Worm (Caenorhabditis elegans) whole organism, L4 larva: Measurements from ENCODE around the gene Y55F3AM.13.

Source experiments
- F10B5.3 ChIP-seq: sonication (generic microtip); optimal IDR thresholded peaks from 2 replicates; lab custom pipeline; 2016; ENCODE audit warnings: mild to moderate bottlenecking, missing genetic modification characterization, missing compliant biosample characterization
- F37D6.2 ChIP-seq: sonication (generic microtip); optimal IDR thresholded peaks from 2 replicates; lab custom pipeline; 2016; ENCODE audit warnings: mild to moderate bottlenecking, missing genetic modification characterization, missing compliant biosample characterization
- R02D3.7 ChIP-seq: fragments of 150-350 bp; sonication (generic microtip); optimal IDR thresholded peaks from 3 replicates; lab custom pipeline; 2014; ENCODE audit warnings: missing biosample characterization, missing genetic modification characterization
- T20F7.1 ChIP-seq: fragments of 200-800 bp; sonication (Bioruptor generic); optimal IDR thresholded peaks from 2 replicates; lab custom pipeline; 2018; ENCODE audit warnings: mild to moderate bottlenecking, missing genetic modification characterization, missing compliant biosample characterization
- T26A8.4 ChIP-seq: fragments of 200-800 bp; sonication (Bioruptor generic); IDR thresholded peaks from 2 replicates; pipeline ENCODE4 v1.3.6; 2022; ENCODE audit warnings: missing genetic modification characterization, missing compliant biosample characterization
- Y75B8A.6 ChIP-seq: fragments of 200-800 bp; sonication (Bioruptor generic); IDR thresholded peaks from 2 replicates; pipeline ENCODE4 v1.3.6; 2022; ENCODE audit warnings: missing genetic modification reagents, missing genetic modification characterization, missing compliant biosample characterization
- aha-1 ChIP-seq: fragments of 150-350 bp; peaks from one replicate; lab custom pipeline; 2014; ENCODE audit warnings: missing biosample characterization, missing genetic modification characterization
- aly-2 ChIP-seq: sonication (generic microtip); optimal IDR thresholded peaks from 2 replicates; lab custom pipeline; 2018; ENCODE audit warnings: missing biosample characterization, missing genetic modification characterization
- ceh-20 ChIP-seq: fragments of 200-800 bp; sonication (Bioruptor generic); IDR thresholded peaks from 2 replicates; pipeline ENCODE4 v1.3.6; 2022; ENCODE audit warnings: missing genetic modification reagents, missing genetic modification characterization, missing compliant biosample characterization
- ceh-32 ChIP-seq: sonication (generic microtip); optimal IDR thresholded peaks from 2 replicates; lab custom pipeline; 2016; ENCODE audit warnings: mild to moderate bottlenecking, missing genetic modification characterization, missing compliant biosample characterization; ENCODE audit not compliant: poor library complexity
- ceh-44 ChIP-seq: fragments of 200-800 bp; sonication (Bioruptor generic); IDR thresholded peaks from 2 replicates; pipeline ENCODE4 v1.3.6; 2022; ENCODE audit warnings: missing genetic modification reagents, missing genetic modification characterization, missing compliant biosample characterization
- ceh-82 ChIP-seq: sonication (generic microtip); optimal IDR thresholded peaks from 2 replicates; lab custom pipeline; 2017; ENCODE audit warnings: missing biosample characterization, missing genetic modification characterization
- ctbp-1 ChIP-seq: fragments of 200-800 bp; sonication (Bioruptor generic); IDR thresholded peaks from 2 replicates; pipeline ENCODE4 v1.3.6; 2022; ENCODE audit warnings: missing genetic modification reagents, missing genetic modification characterization, missing compliant biosample characterization
- daf-12 ChIP-seq: fragments of 150-350 bp; optimal IDR thresholded peaks from 2 replicates; lab custom pipeline; 2014; ENCODE audit warnings: missing biosample characterization, missing genetic modification reagents, missing genetic modification characterization
- daf-16 ChIP-seq, 3 experiments: sonication (generic microtip); optimal IDR thresholded peaks; 2 replicates each; lab custom pipeline; 2016 to 2017; ENCODE audit warnings: missing genetic modification characterization in 3 of 3, missing genetic modification reagents in 3 of 3, mild to moderate bottlenecking in 2 of 3, missing compliant biosample characterization in 2 of 3, missing biosample characterization in 1 of 3, moderate library complexity in 1 of 3
- dmd-8 ChIP-seq: fragments of 200-800 bp; sonication (Bioruptor generic); IDR thresholded peaks from 2 replicates; pipeline ENCODE4 v1.3.6; 2022; ENCODE audit warnings: missing genetic modification characterization, missing compliant biosample characterization
- dpl-1 ChIP-seq: fragments of 150-350 bp; optimal IDR thresholded peaks from 2 replicates; lab custom pipeline; 2014; ENCODE audit warnings: missing biosample characterization, missing genetic modification reagents, missing genetic modification characterization
- duxl-1 ChIP-seq: sonication (generic microtip); optimal IDR thresholded peaks from 2 replicates; lab custom pipeline; 2016; ENCODE audit warnings: mild to moderate bottlenecking, missing genetic modification characterization, moderate library complexity, missing compliant biosample characterization; ENCODE audit not compliant: poor library complexity
- dve-1 ChIP-seq: sonication (generic microtip); optimal IDR thresholded peaks from 2 replicates; lab custom pipeline; 2017; ENCODE audit warnings: antibody characterized with exemption, mild to moderate bottlenecking, missing genetic modification characterization, missing compliant biosample characterization; ENCODE audit not compliant: insufficient read depth
- egl-27 ChIP-seq: sonication (generic microtip); optimal IDR thresholded peaks from 3 replicates; lab custom pipeline; 2017; ENCODE audit warnings: missing biosample characterization, missing genetic modification reagents, missing genetic modification characterization
- fkh-10 ChIP-seq: fragments of 150-350 bp; optimal IDR thresholded peaks from 2 replicates; lab custom pipeline; 2014; ENCODE audit warnings: missing biosample characterization, missing genetic modification reagents, missing genetic modification characterization
- fos-1 ChIP-seq: fragments of 150-350 bp; optimal IDR thresholded peaks from 2 replicates; lab custom pipeline; 2014; ENCODE audit warnings: missing biosample characterization, missing genetic modification characterization
- hif-1 ChIP-seq, 2 experiments: sonication (generic microtip); optimal IDR thresholded peaks; 2 replicates each; lab custom pipeline; 2016 to 2017; ENCODE audit warnings: missing compliant biosample characterization in 2 of 2, missing genetic modification characterization in 2 of 2, missing genetic modification reagents in 2 of 2, missing genotype in 2 of 2, mild to moderate bottlenecking in 1 of 2
- hlh-11 ChIP-seq: fragments of 200-800 bp; sonication (Bioruptor generic); optimal IDR thresholded peaks from 2 replicates; lab custom pipeline; 2018; ENCODE audit warnings: mild to moderate bottlenecking, missing genetic modification characterization, missing compliant biosample characterization
- jun-1 ChIP-seq: fragments of 150-350 bp; optimal IDR thresholded peaks from 2 replicates; lab custom pipeline; 2014; ENCODE audit warnings: missing biosample characterization, missing genetic modification reagents, missing genetic modification characterization
- lin-1 ChIP-seq: fragments of 200-800 bp; sonication (Bioruptor generic); IDR thresholded peaks from 2 replicates; pipeline ENCODE4 v1.3.6; 2022; ENCODE audit warnings: missing genetic modification reagents, missing genetic modification characterization, missing compliant biosample characterization
- lin-38 ChIP-seq: fragments of 200-800 bp; sonication (Bioruptor generic); IDR thresholded peaks from 2 replicates; pipeline ENCODE4 v1.3.6; 2022; ENCODE audit warnings: missing genetic modification reagents, missing genetic modification characterization, missing compliant biosample characterization
- lsy-2 ChIP-seq, 2 experiments: fragments of 150-350 bp in 1 of 2; sonication (generic microtip) in 1 of 2; optimal IDR thresholded peaks; 2 replicates each; lab custom pipeline; 2014 to 2017; ENCODE audit warnings: missing biosample characterization in 2 of 2, missing genetic modification characterization in 2 of 2
- madf-9 ChIP-seq: fragments of 200-800 bp; sonication (Bioruptor generic); conservative IDR thresholded peaks from 2 replicates; pipeline ENCODE4 v1.3.6; 2022; ENCODE audit warnings: missing genetic modification reagents, missing genetic modification characterization, missing compliant biosample characterization
- mep-1 ChIP-seq: fragments of 150-350 bp; sonication (generic microtip); optimal IDR thresholded peaks from 3 replicates; lab custom pipeline; 2014; ENCODE audit warnings: missing biosample characterization, missing genetic modification characterization
- mes-2 ChIP-seq: sonication (generic microtip); optimal IDR thresholded peaks from 2 replicates; lab custom pipeline; 2016; ENCODE audit warnings: missing genotype, mild to moderate bottlenecking, missing genetic modification characterization, missing compliant biosample characterization; ENCODE audit not compliant: poor library complexity, severe bottlenecking
- nhr-102 ChIP-seq: sonication (generic microtip); optimal IDR thresholded peaks from 2 replicates; lab custom pipeline; 2016; ENCODE audit warnings: mild to moderate bottlenecking, missing genetic modification characterization, moderate library complexity, missing compliant biosample characterization
- nhr-42 ChIP-seq: fragments of 200-800 bp; sonication (Bioruptor generic); IDR thresholded peaks from 2 replicates; pipeline ENCODE4 v1.3.6; 2022; ENCODE audit warnings: missing genetic modification characterization, missing compliant biosample characterization
- nhr-48 ChIP-seq: sonication (generic microtip); optimal IDR thresholded peaks from 2 replicates; lab custom pipeline; 2016; ENCODE audit warnings: mild to moderate bottlenecking, missing genetic modification characterization, missing compliant biosample characterization
- nhr-6 ChIP-seq: fragments of 150-350 bp; optimal IDR thresholded peaks from 2 replicates; lab custom pipeline; 2014; ENCODE audit warnings: missing biosample characterization, missing genetic modification characterization
- pha-4 ChIP-seq, 2 experiments: fragments of 150-350 bp in 1 of 2; fragments of 200-800 bp in 1 of 2; sonication (Bioruptor generic) in 1 of 2; IDR thresholded peaks in 1 of 2; optimal IDR thresholded peaks in 1 of 2; 2 replicates each; pipeline versions ENCODE4 v1.3.6 to Lab custom; 2014 to 2022; ENCODE audit warnings: missing genetic modification characterization in 2 of 2, missing genetic modification reagents in 2 of 2, missing biosample characterization in 1 of 2, missing compliant biosample characterization in 1 of 2
- pqm-1 ChIP-seq: sonication (generic microtip); optimal IDR thresholded peaks from 2 replicates; lab custom pipeline; 2017; ENCODE audit warnings: missing biosample characterization, missing genetic modification characterization
- rbr-2 ChIP-seq: sonication (generic microtip); optimal IDR thresholded peaks from 2 replicates; lab custom pipeline; 2016; ENCODE audit warnings: missing genotype, missing genetic modification characterization, missing compliant biosample characterization
- saeg-2 ChIP-seq: fragments of 200-800 bp; sonication (Bioruptor generic); IDR thresholded peaks from 2 replicates; pipeline ENCODE4 v1.3.6; 2022; ENCODE audit warnings: missing genetic modification reagents, missing genetic modification characterization, missing compliant biosample characterization
- sdz-12 ChIP-seq: fragments of 200-800 bp; sonication (Bioruptor generic); optimal IDR thresholded peaks from 2 replicates; lab custom pipeline; 2018; ENCODE audit warnings: mild to moderate bottlenecking, missing genetic modification characterization, missing compliant biosample characterization
- set-16 ChIP-seq: fragments of 200-800 bp; sonication (Bioruptor generic); IDR thresholded peaks from 2 replicates; pipeline ENCODE4 v1.3.6; 2022; ENCODE audit warnings: missing genetic modification reagents, missing genetic modification characterization, missing compliant biosample characterization
- snpc-1.2 ChIP-seq: fragments of 200-800 bp; sonication (Bioruptor generic); IDR thresholded peaks from 2 replicates; pipeline ENCODE4 v1.3.6; 2022; ENCODE audit warnings: missing genetic modification reagents, missing genetic modification characterization, missing compliant biosample characterization
- spr-1 ChIP-seq: sonication (generic microtip); optimal IDR thresholded peaks from 2 replicates; lab custom pipeline; 2016; ENCODE audit warnings: mild to moderate bottlenecking, missing genetic modification characterization, missing compliant biosample characterization
- zag-1 ChIP-seq: fragments of 150-350 bp; optimal IDR thresholded peaks from 2 replicates; lab custom pipeline; 2014; ENCODE audit warnings: missing biosample characterization, missing genetic modification characterization

The Y55F3AM.13 gene

ce11 chrIV:1070383-1070782 is 14.3 kb upstream of the Y55F3AM.13 start (continued):
- TF ChIP-seq T26A8.4 (GFP tag; lab: Robert Waterston, UW) = peak; percentile 88
- peak; percentile 52 for TF ChIP-seq nhr-6
- no peak for TF ChIP-seq ceh-82 (tag; lab: Kevin White, UChicago)
- no peak for TF ChIP-seq T20F7.1 (GFP tag; lab: Kevin White, UChicago)
- TF ChIP-seq daf-12 (tag; lab: Kevin White, UChicago) = no peak
- TF ChIP-seq daf-16 (GFP tag; optimal IDR thresholded peaks at IDR 0.05; lab: Kevin White, UChicago) = peak in 1 of 2 experiments; percentile 86
- peak; percentile 89 for TF ChIP-seq daf-16 (tag; optimal IDR thresholded peaks at IDR 0.05; lab: Kevin White, UChicago)
- TF ChIP-seq duxl-1 = peak; percentile 17
- peak; percentile 56 for TF ChIP-seq dpl-1 (GFP tag; lab: Kevin White, UChicago)
- peak; percentile 84 for TF ChIP-seq mep-1 (tag; lab: Kevin White, UChicago)
- no peak for TF ChIP-seq dmd-8 (GFP tag; lab: Robert Waterston, UW)
- peak; percentile 86 for TF ChIP-seq ctbp-1
- TF ChIP-seq jun-1 (tag; lab: Kevin White, UChicago) = no peak
- TF ChIP-seq fos-1 = no peak
- TF ChIP-seq aly-2 (tag; lab: Kevin White, UChicago) = no peak
- TF ChIP-seq madf-9 = 0 out of 2 replicates have a peak, but pooled peaks have one; percentile 26
- peak; percentile 95 for TF ChIP-seq set-16 (GFP tag; lab: Robert Waterston, UW)
- TF ChIP-seq zag-1 (tag; lab: Kevin White, UChicago) = peak; percentile 43
- TF ChIP-seq saeg-2 = peak; percentile 88
- TF ChIP-seq pqm-1 (tag; lab: Kevin White, UChicago) = peak; percentile 11
- peak; percentile 81 for TF ChIP-seq nhr-102 (tag; lab: Kevin White, UChicago)
- peak; percentile 86 for TF ChIP-seq nhr-48
- TF ChIP-seq nhr-42 = peak; percentile 81
- peak; percentile 76 to 83 for TF ChIP-seq lsy-2 (tag; optimal IDR thresholded peaks at IDR 0.05; lab: Kevin White, UChicago)
- TF ChIP-seq hif-1 (tag; optimal IDR thresholded peaks at IDR 0.05; lab: Kevin White, UChicago) = peak; percentile 2 to 89
- TF ChIP-seq F37D6.2 (tag; lab: Kevin White, UChicago) = peak; percentile 81
- peak; percentile 97 for TF ChIP-seq fkh-10 (GFP tag; lab: Kevin White, UChicago)
- TF ChIP-seq spr-1 (tag; lab: Kevin White, UChicago) = peak; percentile 61
- TF ChIP-seq egl-27 (tag; lab: Kevin White, UChicago) = no peak
- no peak for TF ChIP-seq R02D3.7 (tag; lab: Kevin White, UChicago)
- peak; percentile 46 for TF ChIP-seq F10B5.3 (tag; lab: Kevin White, UChicago)
- TF ChIP-seq ceh-20 (GFP tag; lab: Robert Waterston, UW) = peak; percentile 90
- peak; percentile 1 for TF ChIP-seq ceh-32 (tag; lab: Kevin White, UChicago)
- peak; percentile 51; the same call in 1 of the 2 replicates for TF ChIP-seq lin-1
- TF ChIP-seq rbr-2 (tag; lab: Kevin White, UChicago) = peak; percentile 91
- TF ChIP-seq lin-38 = peak; percentile 54
- TF ChIP-seq dve-1 = peak; percentile 97
- no peak for TF ChIP-seq Y75B8A.6 (GFP tag; lab: Robert Waterston, UW)
- TF ChIP-seq mes-2 (tag; lab: Kevin White, UChicago) = peak; percentile 67

ce11 chrIV:1068730-1069244 is 12.7 kb upstream of the Y55F3AM.13 start:
- TF ChIP-seq aha-1 (tag; lab: Kevin White, UChicago) (peak; percentile 65), T20F7.1 (GFP tag; lab: Kevin White, UChicago) (no peak), pha-4 (GFP tag; IDR thresholded peaks at IDR 0.05; lab: Robert Waterston, UW) (peak; percentile 33; the same call in 1 of the 2 replicates), pha-4 (tag; optimal IDR thresholded peaks at IDR 0.05; lab: Kevin White, UChicago) (no peak), set-16 (GFP tag; lab: Robert Waterston, UW) (peak; percentile 92), ceh-32 (tag; lab: Kevin White, UChicago) (no peak), sdz-12 (no peak), hlh-11 (tag; lab: Kevin White, UChicago) (peak; percentile 72), daf-16 (GFP tag; optimal IDR thresholded peaks at IDR 0.05; lab: Kevin White, UChicago) (no peak), daf-16 (tag; optimal IDR thresholded peaks at IDR 0.05; lab: Kevin White, UChicago) (peak; percentile 2), ceh-44 (GFP tag; lab: Robert Waterston, UW) (no peak), snpc-1.2 (no peak)
- TF ChIP-seq, all 104 proteins: peak for 5
